Worm (Caenorhabditis elegans) whole organism, L2 larva: ENCODE measurements around the gene str-37.

ENCODE experiments used
- crh-2 ChIP-seq: sonication (generic microtip); optimal IDR thresholded peaks from 2 replicates; lab custom pipeline; 2017; ENCODE audit warnings: missing biosample characterization, missing genetic modification characterization
- elt-3 ChIP-seq: sonication (generic microtip); optimal IDR thresholded peaks from 2 replicates; lab custom pipeline; 2017; ENCODE audit warnings: missing biosample characterization, missing genetic modification characterization

DNA sequence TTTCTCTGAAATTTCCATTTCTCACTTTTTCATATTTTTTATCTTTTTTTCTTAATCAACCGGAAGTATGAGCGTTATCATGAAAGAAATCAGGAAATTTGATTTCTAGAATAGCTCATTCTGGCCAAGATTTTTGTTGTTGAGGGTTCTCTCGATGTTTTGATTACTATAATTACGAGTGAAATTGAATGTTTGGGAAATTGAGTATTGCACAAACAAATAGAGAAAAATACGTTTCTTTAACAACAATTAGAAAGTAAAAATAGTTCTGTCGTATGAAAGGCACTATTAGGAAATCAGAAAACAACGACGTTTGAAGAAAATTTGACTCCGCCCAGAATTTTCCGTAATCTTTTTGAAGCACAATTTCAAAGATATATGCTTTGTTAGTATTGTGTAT, 28.2 kb upstream of the str-37 start:
- TF ChIP-seq elt-3 (no peak), crh-2 (tag; lab: Kevin White, UChicago) (no peak)
